Worm (Caenorhabditis elegans): ENCODE results near the gene cpr-5.

ce11 chrV:1142251-1142650, 8.4 kb upstream of the cpr-5 start:
- TF ChIP-seq zag-1 (tag; optimal IDR thresholded peaks at IDR 0.05) (no peak), nhr-237 (tag; optimal IDR thresholded peaks at IDR 0.05) (no peak), lin-39 (tag; optimal IDR thresholded peaks at IDR 0.05) (no peak), lsy-2 (tag; optimal IDR thresholded peaks at IDR 0.05) (no peak), ztf-11 (tag; optimal IDR thresholded peaks at IDR 0.05) (no peak), mxl-2 (GFP tag; conservative IDR thresholded peaks at IDR 0.05) (no peak), tag-97 (GFP tag; IDR thresholded peaks at IDR 0.05) (no peak), egl-27 (tag; optimal IDR thresholded peaks at IDR 0.05) (no peak), ceh-20 (GFP tag; IDR thresholded peaks at IDR 0.05) (no peak), unc-62 (GFP tag; optimal IDR thresholded peaks at IDR 0.05 in 1 of 2) (no peak), unc-62 (tag; optimal IDR thresholded peaks at IDR 0.05) (no peak), ceh-44 (GFP tag; IDR thresholded peaks at IDR 0.05) (no peak)
